Fruit fly (Drosophila melanogaster): ENCODE measurements around the gene CG4119.

CG4119 gene

DNA sequence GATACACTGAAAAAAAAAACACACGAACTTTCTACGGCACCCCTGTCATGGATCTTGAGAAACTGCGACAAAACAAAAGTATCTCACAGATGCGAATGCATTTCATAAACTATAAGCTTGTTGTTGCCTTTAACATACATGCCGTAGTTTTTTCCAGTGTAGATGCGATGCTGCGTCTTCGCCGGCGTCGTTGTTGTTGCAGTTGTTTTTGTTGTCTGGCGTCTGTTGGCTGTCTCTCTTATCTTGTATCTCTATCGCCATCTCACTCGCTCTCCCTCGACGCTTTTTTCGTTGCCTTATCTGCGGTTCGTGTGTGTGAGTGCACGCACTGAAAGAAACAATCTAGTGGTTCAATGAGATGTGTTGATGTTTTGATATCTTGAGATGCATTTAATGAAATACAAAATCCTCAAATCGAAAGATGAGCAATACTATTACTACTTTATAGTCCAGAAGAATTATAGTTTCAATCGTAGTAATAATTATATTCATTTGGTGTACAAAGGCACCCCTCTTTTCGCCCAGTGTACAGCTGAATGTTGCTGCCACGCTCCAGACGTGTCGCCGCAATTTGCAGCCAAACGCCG is 30.7 kb downstream of the CG4119 start (continued):
- peak; percentile 95 for TF ChIP-seq Fer1 (GFP tag; optimal IDR thresholded peaks at IDR 0.05)
- peak; percentile 93 for TF ChIP-seq CG11504 (tag; optimal IDR thresholded peaks at IDR 0.05)
- TF ChIP-seq jumu (GFP tag; optimal IDR thresholded peaks at IDR 0.05) = peak; percentile 99
- TF ChIP-seq Lim3 (GFP tag; IDR thresholded peaks at IDR 0.05) = peak; percentile 92
- TF ChIP-seq CG30403 (GFP tag; optimal IDR thresholded peaks at IDR 0.05) = peak; percentile 97
- TF ChIP-seq HmgD (GFP tag; optimal IDR thresholded peaks at IDR 0.05) = peak; percentile 97
- peak; percentile 94 for TF ChIP-seq CG12071 (GFP tag; optimal IDR thresholded peaks at IDR 0.05)
- TF ChIP-seq wor (GFP tag; IDR thresholded peaks at IDR 0.05) = peak; percentile 86
- peak; percentile 96 for TF ChIP-seq lilli (GFP tag; optimal IDR thresholded peaks at IDR 0.05)
- peak; percentile 99 for TF ChIP-seq Med (GFP tag)
- peak in 2 of 3 experiments; percentile 3 to 92 for TF ChIP-seq lola (GFP tag; optimal IDR thresholded peaks at IDR 0.05)
- TF ChIP-seq CG15073 (GFP tag; optimal IDR thresholded peaks at IDR 0.05) = peak; percentile 87
- peak; percentile 95 for TF ChIP-seq NK7.1 (GFP tag; optimal IDR thresholded peaks at IDR 0.05)
- TF ChIP-seq HmgZ (tag; optimal IDR thresholded peaks at IDR 0.05) = peak; percentile 86
- TF ChIP-seq eve (GFP tag; optimal IDR thresholded peaks at IDR 0.05) = peak in 1 of 2 experiments; percentile 90
- peak; percentile 82 for TF ChIP-seq cg (GFP tag; optimal IDR thresholded peaks at IDR 0.05)
- TF ChIP-seq CG9876 (GFP tag; optimal IDR thresholded peaks at IDR 0.05) = peak; percentile 98
- peak; percentile 98 for TF ChIP-seq CG4820 (GFP tag; optimal IDR thresholded peaks at IDR 0.05)
- peak; percentile 91 for TF ChIP-seq BtbVII (GFP tag; optimal IDR thresholded peaks at IDR 0.05)
- peak; percentile 86 for TF ChIP-seq CG5180 (GFP tag; optimal IDR thresholded peaks at IDR 0.05)
- peak; percentile 95 for TF ChIP-seq Ada2b (GFP tag; IDR thresholded peaks at IDR 0.05)
- no peak for TF ChIP-seq sna (GFP tag; IDR thresholded peaks at IDR 0.05; ENCODE audit: partially characterized antibody)
- TF ChIP-seq tll (GFP tag; optimal IDR thresholded peaks at IDR 0.05) = peak in 1 of 2 experiments; percentile 65
- TF ChIP-seq CG4617 (GFP tag; optimal IDR thresholded peaks at IDR 0.05; ENCODE audit: borderline replicate concordance) = peak; percentile 98
- peak; percentile 98 for TF ChIP-seq Xrp1 (GFP tag; IDR thresholded peaks at IDR 0.05)
- TF ChIP-seq CG1647 (GFP tag; optimal IDR thresholded peaks at IDR 0.05) = peak; percentile 97
- peak; percentile 92 for TF ChIP-seq CG6813 (GFP tag; optimal IDR thresholded peaks at IDR 0.05)
- TF ChIP-seq lab (GFP tag; optimal IDR thresholded peaks at IDR 0.05) = peak; percentile 95
- peak; percentile 93 for TF ChIP-seq slbo (GFP tag; IDR thresholded peaks at IDR 0.05)
- peak; percentile 94 for TF ChIP-seq ase (GFP tag; IDR thresholded peaks at IDR 0.05)
- peak; percentile 79 for TF ChIP-seq wdn (GFP tag; IDR thresholded peaks at IDR 0.05)
- TF ChIP-seq CG7271 (tag; optimal IDR thresholded peaks at IDR 0.05) = peak; percentile 69
- no peak for TF ChIP-seq Dip2 (GFP tag; IDR thresholded peaks at IDR 0.05)
- TF ChIP-seq Blimp-1 (GFP tag; optimal IDR thresholded peaks at IDR 0.05) = peak; percentile 92
- TF ChIP-seq HLHmδ (GFP tag; optimal IDR thresholded peaks at IDR 0.05) = peak; percentile 58
- peak; percentile 74 for TF ChIP-seq CG8359 (GFP tag; optimal IDR thresholded peaks at IDR 0.05; ENCODE audit: borderline replicate concordance)
- TF ChIP-seq bcd (GFP tag; optimal IDR thresholded peaks at IDR 0.05) = peak; percentile 96
- peak; percentile 91 for TF ChIP-seq Abd-B (GFP tag; optimal IDR thresholded peaks at IDR 0.05)
- peak; percentile 93 for TF ChIP-seq tio (GFP tag; optimal IDR thresholded peaks at IDR 0.05)
- TF ChIP-seq Atf6 (GFP tag; IDR thresholded peaks at IDR 0.05) = peak; percentile 88
- peak; percentile 78; the same call in 1 of the 2 replicates for TF ChIP-seq Doc2 (GFP tag; IDR thresholded peaks at IDR 0.05)
- peak; percentile 95 for TF ChIP-seq phol (tag; optimal IDR thresholded peaks at IDR 0.05)
- TF ChIP-seq kni (GFP tag; optimal IDR thresholded peaks at IDR 0.05) = peak; percentile 87
- no peak for TF ChIP-seq CG2129 (GFP tag; IDR thresholded peaks at IDR 0.05; ENCODE audit: partially characterized antibody)
- peak; percentile 95 for TF ChIP-seq emc (GFP tag; optimal IDR thresholded peaks at IDR 0.05)
- TF ChIP-seq CG15269 (tag; optimal IDR thresholded peaks at IDR 0.05) = peak; percentile 96
- TF ChIP-seq Hr78 (GFP tag; optimal IDR thresholded peaks at IDR 0.05) = peak in 1 of 2 experiments; percentile 75
- peak; percentile 87; the same call in 2 of the 3 replicates for TF ChIP-seq C15 (GFP tag; IDR thresholded peaks at IDR 0.05)

Measured in whole organism, embryonic.